Fruit fly (Drosophila melanogaster): Measurements from ENCODE around the gene Klp3A.
A peak's percentile ranks its signal among the peaks of the same experiment; 100 is the strongest.

Gene Klp3A

DNA sequence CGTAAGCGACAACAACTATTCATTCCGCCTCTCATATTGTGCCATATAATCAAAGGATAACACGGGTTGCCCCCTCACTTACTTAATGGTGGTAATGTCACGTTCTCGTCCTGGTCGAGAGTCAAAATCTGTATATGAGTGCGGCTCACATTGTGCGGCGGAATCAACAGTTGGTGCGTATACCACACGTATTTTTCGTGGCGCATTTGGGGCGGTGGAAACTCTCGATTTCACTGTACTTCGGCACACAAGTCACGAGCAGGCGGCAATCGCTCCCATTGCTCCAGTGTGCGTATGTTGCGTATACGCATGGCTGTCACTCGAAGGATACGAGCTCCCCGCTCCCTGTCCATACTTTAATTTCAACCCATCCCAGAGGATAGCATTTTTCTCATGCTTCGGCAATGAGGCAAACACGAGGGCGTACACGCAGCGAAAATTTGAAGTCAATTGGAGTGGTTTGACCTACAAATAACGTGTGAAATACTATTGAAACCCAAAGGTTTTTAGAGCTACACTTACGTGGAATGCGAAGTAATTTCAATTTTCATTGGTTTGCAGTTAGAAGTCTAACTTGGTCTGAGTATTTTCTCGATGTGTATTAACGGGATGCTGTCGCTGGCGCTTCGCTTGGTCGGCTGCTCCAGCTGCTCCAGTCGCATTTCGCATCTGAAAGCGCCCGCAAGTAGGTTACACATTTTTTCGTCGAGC is 21.9 kb downstream of the Klp3A start (continued):
- TF ChIP-seq CG30431 (GFP tag; optimal IDR thresholded peaks at IDR 0.05) (peak; percentile 49), MBD-R2 (GFP tag; IDR thresholded peaks at IDR 0.05) (peak; percentile 53; the same call in 1 of the 2 replicates), CG10431 (GFP tag; optimal IDR thresholded peaks at IDR 0.05) (no peak), CG33557 (GFP tag; optimal IDR thresholded peaks at IDR 0.05) (no peak), kah (GFP tag; optimal IDR thresholded peaks at IDR 0.05) (no peak), CG17328 (GFP tag; IDR thresholded peaks at IDR 0.05) (peak; percentile 78), HmgD (GFP tag; optimal IDR thresholded peaks at IDR 0.05) (peak; percentile 63), Gsc (GFP tag; IDR thresholded peaks at IDR 0.05) (no peak), Trl (optimal IDR thresholded peaks at IDR 0.05) (no peak), Trl (GFP tag; optimal IDR thresholded peaks at IDR 0.05) (peak; percentile 73), fru (optimal IDR thresholded peaks at IDR 0.05) (no peak), toy (GFP tag; IDR thresholded peaks at IDR 0.05) (no peak), Dek (tag; optimal IDR thresholded peaks at IDR 0.05) (peak; percentile 67), croc (GFP tag; conservative IDR thresholded peaks at IDR 0.05) (no peak), twi (tag; optimal IDR thresholded peaks at IDR 0.05) (no peak), ssp (GFP tag; IDR thresholded peaks at IDR 0.05) (peak; percentile 65), CG9609 (GFP tag; optimal IDR thresholded peaks at IDR 0.05) (peak; percentile 74), Sry-β (GFP tag; optimal IDR thresholded peaks at IDR 0.05) (no peak), Dref (GFP tag; IDR thresholded peaks at IDR 0.05) (no peak), CG7839 (tag; optimal IDR thresholded peaks at IDR 0.05) (peak; percentile 80), Mrtf (GFP tag; IDR thresholded peaks at IDR 0.05) (peak; percentile 72; the same call in 2 of the 3 replicates), stwl (tag; optimal IDR thresholded peaks at IDR 0.05) (no peak), dysf (GFP tag; IDR thresholded peaks at IDR 0.05) (peak; percentile 88), odd (GFP tag; optimal IDR thresholded peaks at IDR 0.05) (peak; percentile 22), CG5953 (GFP tag; IDR thresholded peaks at IDR 0.05) (peak; percentile 66), CG31224 (GFP tag; IDR thresholded peaks at IDR 0.05) (peak; percentile 74), Myb (GFP tag; optimal IDR thresholded peaks at IDR 0.05) (peak; percentile 69), Sin3A (optimal IDR thresholded peaks at IDR 0.05) (no peak), CG17359 (tag; optimal IDR thresholded peaks at IDR 0.05) (peak; percentile 74), Aef1 (GFP tag; IDR thresholded peaks at IDR 0.05) (peak; percentile 83), unc-4 (GFP tag; IDR thresholded peaks at IDR 0.05; ENCODE audit: partially characterized antibody) (no peak), CG3847 (GFP tag; IDR thresholded peaks at IDR 0.05) (peak; percentile 77), disco-r (GFP tag; optimal IDR thresholded peaks at IDR 0.05) (peak; percentile 8), CG32532 (GFP tag; IDR thresholded peaks at IDR 0.05) (peak; percentile 88), Hr51 (GFP tag; optimal IDR thresholded peaks at IDR 0.05) (peak; percentile 40 to 74), tap (tag; optimal IDR thresholded peaks at IDR 0.05) (peak; percentile 39), CG11085 (GFP tag; IDR thresholded peaks at IDR 0.05) (peak; percentile 79; the same call in 1 of the 2 replicates), hkb (optimal IDR thresholded peaks at IDR 0.05) (no peak), hkb (GFP tag; IDR thresholded peaks at IDR 0.05) (peak; percentile 80), CG12104 (GFP tag; optimal IDR thresholded peaks at IDR 0.05) (peak; percentile 15), chm (GFP tag; IDR thresholded peaks at IDR 0.05) (no peak), sna (GFP tag; IDR thresholded peaks at IDR 0.05; ENCODE audit: partially characterized antibody) (no peak), CG1647 (GFP tag; optimal IDR thresholded peaks at IDR 0.05) (peak; percentile 65), nerfin-1 (tag; optimal IDR thresholded peaks at IDR 0.05) (no peak), CG1602 (GFP tag; optimal IDR thresholded peaks at IDR 0.05) (peak; percentile 23), CG11398 (GFP tag; optimal IDR thresholded peaks at IDR 0.05) (peak; percentile 52), CG10321 (GFP tag; IDR thresholded peaks at IDR 0.05) (peak; percentile 30; the same call in 1 of the 2 replicates), lbe (GFP tag; optimal IDR thresholded peaks at IDR 0.05) (no peak), CG10654 (GFP tag; optimal IDR thresholded peaks at IDR 0.05) (peak; percentile 53), Lhr (GFP tag; optimal IDR thresholded peaks at IDR 0.05) (no peak), run (tag; optimal IDR thresholded peaks at IDR 0.05) (no peak), Sox100B (GFP tag; optimal IDR thresholded peaks at IDR 0.05) (no peak)

Data from whole organism, embryonic.